Worm (Caenorhabditis elegans) whole organism, L3 larva: ENCODE measurements around the gene ten-1.

Source experiments
- R02D3.7 ChIP-seq: fragments of 150-350 bp; optimal IDR thresholded peaks from 2 replicates; lab custom pipeline; 2014; ENCODE audit warnings: missing biosample characterization, missing genetic modification characterization
- ZK546.5 ChIP-seq: sonication (generic microtip); optimal IDR thresholded peaks from 2 replicates; lab custom pipeline; 2017; ENCODE audit warnings: missing biosample characterization, missing genetic modification characterization
- aly-2 ChIP-seq: fragments of 150-350 bp; optimal IDR thresholded peaks from 2 replicates; lab custom pipeline; 2014; ENCODE audit warnings: missing biosample characterization, missing genetic modification characterization
- ama-1 ChIP-seq: fragments of 150-350 bp; optimal IDR thresholded peaks from 2 replicates; lab custom pipeline; 2018
- ceh-16 ChIP-seq: sonication (generic microtip); optimal IDR thresholded peaks from 2 replicates; lab custom pipeline; 2017; ENCODE audit warnings: missing biosample characterization, missing genetic modification characterization
- ceh-28 ChIP-seq: fragments of 150-350 bp; optimal IDR thresholded peaks from 2 replicates; lab custom pipeline; 2014; ENCODE audit warnings: missing biosample characterization, missing genetic modification reagents, missing genetic modification characterization
- ceh-82 ChIP-seq: fragments of 150-350 bp; optimal IDR thresholded peaks from 2 replicates; lab custom pipeline; 2014; ENCODE audit warnings: missing biosample characterization, missing genetic modification characterization
- ceh-9 ChIP-seq: sonication (generic microtip); optimal IDR thresholded peaks from 2 replicates; lab custom pipeline; 2018; ENCODE audit warnings: missing biosample characterization, missing genetic modification characterization
- daf-12 ChIP-seq: fragments of 150-350 bp; optimal IDR thresholded peaks from 2 replicates; lab custom pipeline; 2014; ENCODE audit warnings: missing biosample characterization, missing genetic modification reagents, missing genetic modification characterization
- egl-27 ChIP-seq: sonication (generic microtip); optimal IDR thresholded peaks from 4 replicates; lab custom pipeline; 2017; ENCODE audit warnings: missing biosample characterization, missing genetic modification reagents, missing genetic modification characterization
- elt-2 ChIP-seq: sonication (generic microtip); optimal IDR thresholded peaks from 2 replicates; lab custom pipeline; 2016; ENCODE audit warnings: missing genetic modification reagents, mild to moderate bottlenecking, missing genetic modification characterization, missing compliant biosample characterization
- elt-3 ChIP-seq, 3 experiments: fragments of 150-350 bp in 1 of 3; sonication (generic microtip) in 2 of 3; optimal IDR thresholded peaks; 2 replicates in 2 of 3; 4 replicates in 1 of 3; lab custom pipeline; 2014 to 2017; ENCODE audit warnings: missing biosample characterization in 3 of 3, missing genetic modification characterization in 3 of 3
- eor-1 ChIP-seq, 2 experiments: fragments of 150-350 bp; optimal IDR thresholded peaks; 2 replicates each; lab custom pipeline; 2014 to 2018; ENCODE audit warnings: missing biosample characterization in 2 of 2, missing genetic modification characterization in 2 of 2
- fkh-10 ChIP-seq: sonication (generic microtip); optimal IDR thresholded peaks from 2 replicates; lab custom pipeline; 2017; ENCODE audit warnings: missing biosample characterization, missing genetic modification reagents, missing genetic modification characterization
- fkh-2 ChIP-seq: fragments of 150-350 bp; optimal IDR thresholded peaks from 2 replicates; lab custom pipeline; 2014; ENCODE audit warnings: missing biosample characterization, missing genetic modification reagents, missing genetic modification characterization
- fos-1 ChIP-seq: fragments of 150-350 bp; optimal IDR thresholded peaks from 2 replicates; lab custom pipeline; 2014; ENCODE audit warnings: missing biosample characterization, missing genetic modification characterization
- hmg-11 ChIP-seq: sonication (generic microtip); optimal IDR thresholded peaks from 2 replicates; lab custom pipeline; 2016; ENCODE audit warnings: missing genetic modification characterization, missing compliant biosample characterization
- jun-1 ChIP-seq: fragments of 150-350 bp; optimal IDR thresholded peaks from 2 replicates; lab custom pipeline; 2014; ENCODE audit warnings: missing biosample characterization, missing genetic modification reagents, missing genetic modification characterization
- lin-15B ChIP-seq: fragments of 150-350 bp; optimal IDR thresholded peaks from 2 replicates; lab custom pipeline; 2014; ENCODE audit warnings: missing biosample characterization, missing genetic modification characterization
- lin-39 ChIP-seq: fragments of 150-350 bp; optimal IDR thresholded peaks from 2 replicates; lab custom pipeline; 2018; ENCODE audit warnings: missing biosample characterization, missing genetic modification reagents, missing genetic modification characterization
- lsy-12 ChIP-seq: sonication (generic microtip); optimal IDR thresholded peaks from 2 replicates; lab custom pipeline; 2016; ENCODE audit warnings: mild to moderate bottlenecking, missing genetic modification characterization, missing compliant biosample characterization
- mdl-1 ChIP-seq: fragments of 150-350 bp; optimal IDR thresholded peaks from 2 replicates; lab custom pipeline; 2014; ENCODE audit warnings: missing biosample characterization, missing genetic modification characterization
- mml-1 ChIP-seq: fragments of 150-350 bp; sonication (generic microtip); optimal IDR thresholded peaks from 3 replicates; lab custom pipeline; 2014; ENCODE audit warnings: missing biosample characterization, missing genetic modification characterization
- nfya-1 ChIP-seq: sonication (generic microtip); optimal IDR thresholded peaks from 2 replicates; lab custom pipeline; 2017; ENCODE audit warnings: missing genetic modification characterization, mild to moderate bottlenecking, missing compliant biosample characterization, antibody characterized with exemption, moderate library complexity; ENCODE audit not compliant: insufficient read depth
- nhr-11 ChIP-seq: fragments of 150-350 bp; optimal IDR thresholded peaks from 2 replicates; lab custom pipeline; 2014; ENCODE audit warnings: missing biosample characterization, missing genetic modification characterization
- nhr-12 ChIP-seq: fragments of 150-350 bp; optimal IDR thresholded peaks from 2 replicates; lab custom pipeline; 2014; ENCODE audit warnings: missing biosample characterization, missing genetic modification characterization
- nhr-23 ChIP-seq: fragments of 150-350 bp; optimal IDR thresholded peaks from 2 replicates; lab custom pipeline; 2014; ENCODE audit warnings: missing biosample characterization, missing genetic modification reagents, missing genetic modification characterization
- nhr-237 ChIP-seq: fragments of 150-350 bp; optimal IDR thresholded peaks from 2 replicates; lab custom pipeline; 2014; ENCODE audit warnings: missing biosample characterization, missing genetic modification characterization
- nhr-25 ChIP-seq: sonication (generic microtip); optimal IDR thresholded peaks from 2 replicates; lab custom pipeline; 2017; ENCODE audit warnings: missing biosample characterization, missing genetic modification characterization
- nhr-28 ChIP-seq: fragments of 150-350 bp; optimal IDR thresholded peaks from 2 replicates; lab custom pipeline; 2014; ENCODE audit warnings: missing biosample characterization, missing genetic modification characterization
- nhr-43 ChIP-seq: sonication (generic microtip); optimal IDR thresholded peaks from 2 replicates; lab custom pipeline; 2016; ENCODE audit warnings: mild to moderate bottlenecking, missing genetic modification characterization, missing compliant biosample characterization; ENCODE audit not compliant: poor library complexity, severe bottlenecking
- nhr-67 ChIP-seq: fragments of 150-350 bp; optimal IDR thresholded peaks from 2 replicates; lab custom pipeline; 2014; ENCODE audit warnings: missing biosample characterization, missing genetic modification characterization
- nhr-76 ChIP-seq: fragments of 150-350 bp; sonication (generic microtip); optimal IDR thresholded peaks from 5 replicates; lab custom pipeline; 2014; ENCODE audit warnings: missing biosample characterization, missing genetic modification characterization
- pqm-1 ChIP-seq: fragments of 150-350 bp; optimal IDR thresholded peaks from 2 replicates; lab custom pipeline; 2017; ENCODE audit warnings: missing biosample characterization, missing genetic modification characterization, inconsistent platforms
- sea-2 ChIP-seq: fragments of 150-350 bp; sonication (generic microtip); optimal IDR thresholded peaks from 4 replicates; lab custom pipeline; 2014; ENCODE audit warnings: missing biosample characterization, missing genetic modification reagents, missing genetic modification characterization
- skn-1 ChIP-seq: fragments of 150-350 bp; optimal IDR thresholded peaks from 2 replicates; lab custom pipeline; 2014; ENCODE audit warnings: missing biosample characterization, missing genetic modification characterization
- tbx-2 ChIP-seq: sonication (generic microtip); optimal IDR thresholded peaks from 2 replicates; lab custom pipeline; 2016; ENCODE audit warnings: mild to moderate bottlenecking, missing genetic modification characterization, missing compliant biosample characterization
- unc-39 ChIP-seq: sonication (generic microtip); optimal IDR thresholded peaks from 4 replicates; lab custom pipeline; 2017; ENCODE audit warnings: missing biosample characterization, missing genetic modification characterization
- unc-62 ChIP-seq: fragments of 150-350 bp; sonication (generic microtip); optimal IDR thresholded peaks from 4 replicates; lab custom pipeline; 2014; ENCODE audit warnings: missing biosample characterization, missing genetic modification reagents, missing genetic modification characterization
- zag-1 ChIP-seq: fragments of 150-350 bp; optimal IDR thresholded peaks from 2 replicates; lab custom pipeline; 2014; ENCODE audit warnings: missing biosample characterization, missing genetic modification characterization
- ztf-11 ChIP-seq: fragments of 150-350 bp; optimal IDR thresholded peaks from 2 replicates; lab custom pipeline; 2014; ENCODE audit warnings: missing biosample characterization, missing genetic modification characterization
- ztf-4 ChIP-seq: fragments of 150-350 bp; optimal IDR thresholded peaks from 2 replicates; lab custom pipeline; 2014; ENCODE audit warnings: missing biosample characterization, missing genetic modification characterization

Gene ten-1

ce11 chrIII:6872534-6873150 is 51.9 kb downstream of the ten-1 start, which contains the start of gene K04C2.3:
Gene K04C2.3, plus strand, starts transcription at chrIII:6873089.
- no peak for TF ChIP-seq nhr-12
- TF ChIP-seq jun-1 (tag; lab: Kevin White, UChicago): peak; percentile 14
- TF ChIP-seq ama-1 (lab: Kevin White, UChicago): no peak
- TF ChIP-seq ceh-28: no peak
- TF ChIP-seq elt-3 (tag; optimal IDR thresholded peaks at IDR 0.05; lab: Kevin White, UChicago): no peak
- no peak for TF ChIP-seq ztf-11 (tag; lab: Kevin White, UChicago)
- no peak for TF ChIP-seq egl-27 (tag; lab: Kevin White, UChicago)
- TF ChIP-seq ZK546.5: no peak
- no peak for TF ChIP-seq mml-1 (tag; lab: Kevin White, UChicago)
- TF ChIP-seq daf-12 (tag; lab: Kevin White, UChicago): no peak
- TF ChIP-seq eor-1 (tag; optimal IDR thresholded peaks at IDR 0.05; lab: Kevin White, UChicago): no peak
- TF ChIP-seq tbx-2: no peak
- TF ChIP-seq lin-39 (tag; lab: Kevin White, UChicago): no peak
- no peak for TF ChIP-seq fkh-2 (tag; lab: Kevin White, UChicago)
- peak; percentile 31 for TF ChIP-seq elt-2 (tag; lab: Kevin White, UChicago)
- TF ChIP-seq hmg-11: no peak
- TF ChIP-seq skn-1 (tag; lab: Kevin White, UChicago): no peak
- no peak for TF ChIP-seq sea-2 (GFP tag; lab: Kevin White, UChicago)
- no peak for TF ChIP-seq nfya-1
- TF ChIP-seq nhr-67 (tag; lab: Kevin White, UChicago): no peak
- TF ChIP-seq nhr-23 (tag; lab: Kevin White, UChicago): peak; percentile 40
- peak; percentile 89 for TF ChIP-seq pqm-1 (tag; lab: Kevin White, UChicago)
- TF ChIP-seq nhr-237 (tag; lab: Kevin White, UChicago): no peak
- no peak for TF ChIP-seq unc-39 (tag; lab: Kevin White, UChicago)
- TF ChIP-seq fos-1 (tag; lab: Kevin White, UChicago): no peak
- peak; percentile 67 for TF ChIP-seq nhr-43 (tag; lab: Kevin White, UChicago)

- no peak for TF ChIP-seq lsy-12 (tag; lab: Kevin White, UChicago)
- TF ChIP-seq nhr-76 (tag; lab: Kevin White, UChicago): no peak
- TF ChIP-seq nhr-43 (tag; lab: Kevin White, UChicago): peak; percentile 21
- TF ChIP-seq lin-15B (tag; lab: Kevin White, UChicago): no peak
- TF ChIP-seq nhr-28: no peak
- no peak for TF ChIP-seq elt-2 (tag; lab: Kevin White, UChicago)
- TF ChIP-seq ceh-28: no peak
- no peak for TF ChIP-seq ceh-9 (tag; lab: Kevin White, UChicago)
- TF ChIP-seq ZK546.5: no peak
- peak; percentile 21 for TF ChIP-seq tbx-2
- no peak for TF ChIP-seq lin-39 (tag; lab: Kevin White, UChicago)
- TF ChIP-seq mml-1 (tag; lab: Kevin White, UChicago): no peak
- no peak for TF ChIP-seq aly-2
- TF ChIP-seq nhr-11 (tag; lab: Kevin White, UChicago): peak; percentile 2
- no peak for TF ChIP-seq nhr-23 (tag; lab: Kevin White, UChicago)
- TF ChIP-seq ztf-11 (tag; lab: Kevin White, UChicago): no peak
- no peak for TF ChIP-seq zag-1
- no peak for TF ChIP-seq daf-12 (tag; lab: Kevin White, UChicago)
- no peak for TF ChIP-seq ceh-16 (tag; lab: Kevin White, UChicago)
- TF ChIP-seq R02D3.7 (tag; lab: Kevin White, UChicago): no peak
- TF ChIP-seq fos-1 (tag; lab: Kevin White, UChicago): no peak
- no peak for TF ChIP-seq mdl-1 (tag; lab: Kevin White, UChicago)
- TF ChIP-seq nfya-1: peak; percentile 19
- TF ChIP-seq ceh-82 (tag; lab: Kevin White, UChicago): no peak
Observed at ce11 chrIII:6873724-6874123, 53.0 kb downstream of the ten-1 start.

ce11 chrIII:6880797-6881196 is 60.1 kb downstream of the ten-1 start, which contains the start of gene K04C2.7:
Gene K04C2.7, plus strand, starts transcription at chrIII:6881097.
- TF ChIP-seq fos-1 (tag; lab: Kevin White, UChicago) (no peak), elt-3 (tag; optimal IDR thresholded peaks at IDR 0.05; lab: Kevin White, UChicago) (no peak), nhr-12 (no peak), egl-27 (tag; lab: Kevin White, UChicago) (no peak), nhr-43 (tag; lab: Kevin White, UChicago) (no peak), tbx-2 (no peak), ztf-4 (tag; lab: Kevin White, UChicago) (no peak), unc-62 (GFP tag; lab: Kevin White, UChicago) (no peak), fkh-2 (tag; lab: Kevin White, UChicago) (no peak), ceh-28 (no peak), nhr-23 (tag; lab: Kevin White, UChicago) (no peak), jun-1 (tag; lab: Kevin White, UChicago) (no peak), nhr-25 (tag; lab: Kevin White, UChicago) (no peak), fkh-10 (no peak), unc-39 (tag; lab: Kevin White, UChicago) (no peak), ZK546.5 (no peak), elt-2 (tag; lab: Kevin White, UChicago) (no peak), pqm-1 (tag; lab: Kevin White, UChicago) (no peak), ceh-9 (tag; lab: Kevin White, UChicago) (no peak), hmg-11 (no peak)
